Worm (Caenorhabditis elegans): ENCODE measurements around the gene nlp-51.

Gene nlp-51

ce11 chrII:11347878-11348556, 28.5 kb upstream of the nlp-51 start, which contains the start of the genes B0491.6 and pigm-1:
TSS of gene B0491.6 (minus strand) at chrII:11348343.
TSS of gene pigm-1 (plus strand) at chrII:11348445.
- TF ChIP-seq rnt-1 (tag; optimal IDR thresholded peaks at IDR 0.05) (peak; percentile 29), fkh-10 (GFP tag; optimal IDR thresholded peaks at IDR 0.05) (peak; percentile 76), C16A3.4 (tag; optimal IDR thresholded peaks at IDR 0.05) (peak; percentile 52), alr-1 (tag; optimal IDR thresholded peaks at IDR 0.05; ENCODE audit: borderline replicate concordance) (no peak), lin-35 (GFP tag; optimal IDR thresholded peaks at IDR 0.05) (peak; percentile 87 to 96), irx-1 (tag; optimal IDR thresholded peaks at IDR 0.05) (peak; percentile 62), jun-1 (tag; optimal IDR thresholded peaks at IDR 0.05) (peak; percentile 14), skn-1 (tag; optimal IDR thresholded peaks at IDR 0.05) (peak; percentile 79), lin-14 (GFP tag; optimal IDR thresholded peaks at IDR 0.05) (peak; percentile 96), nhr-19 (GFP tag; conservative IDR thresholded peaks at IDR 0.05) (peak; percentile 34), nhr-71 (tag; optimal IDR thresholded peaks at IDR 0.05) (peak; percentile 87), unc-62 (GFP tag; optimal IDR thresholded peaks at IDR 0.05) (no peak), elt-2 (tag; optimal IDR thresholded peaks at IDR 0.05) (peak; percentile 47), hlh-17 (GFP tag; optimal IDR thresholded peaks at IDR 0.05; ENCODE audit: borderline replicate concordance) (no peak), efl-1 (optimal IDR thresholded peaks at IDR 0.05) (peak; percentile 54 to 92), efl-1 (GFP tag; optimal IDR thresholded peaks at IDR 0.05 in 1 of 2) (peak; percentile 90 to 99), sptf-1 (tag; optimal IDR thresholded peaks at IDR 0.05) (no peak), sup-37 (GFP tag; optimal IDR thresholded peaks at IDR 0.05) (no peak), unc-86 (tag; optimal IDR thresholded peaks at IDR 0.05) (peak; percentile 70), mep-1 (tag; optimal IDR thresholded peaks at IDR 0.05) (peak; percentile 37), hlh-4 (tag; optimal IDR thresholded peaks at IDR 0.05) (no peak), ceh-8 (GFP tag; optimal IDR thresholded peaks at IDR 0.05) (peak; percentile 48), lsy-2 (tag; optimal IDR thresholded peaks at IDR 0.05) (peak; percentile 48 to 75), pax-3 (tag; optimal IDR thresholded peaks at IDR 0.05) (peak; percentile 76), tbx-2 (tag; optimal IDR thresholded peaks at IDR 0.05) (peak; percentile 49), egl-27 (tag; optimal IDR thresholded peaks at IDR 0.05) (no peak), ama-1 (optimal IDR thresholded peaks at IDR 0.05) (no peak), ceh-90 (tag; optimal IDR thresholded peaks at IDR 0.05) (peak; percentile 6), F16B12.6 (tag; optimal IDR thresholded peaks at IDR 0.05) (peak; percentile 0), dsc-1 (tag; optimal IDR thresholded peaks at IDR 0.05) (peak; percentile 98), lin-15B (tag; optimal IDR thresholded peaks at IDR 0.05) (peak; percentile 12), unc-98 (GFP tag; IDR thresholded peaks at IDR 0.05) (no peak), nhr-11 (tag; optimal IDR thresholded peaks at IDR 0.05) (peak; percentile 76), nhr-90 (tag; optimal IDR thresholded peaks at IDR 0.05; ENCODE audit: poor library complexity) (peak; percentile 52), ztf-11 (tag; optimal IDR thresholded peaks at IDR 0.05) (no peak), nhr-20 (tag; optimal IDR thresholded peaks at IDR 0.05) (peak; percentile 68), nhr-76 (tag; optimal IDR thresholded peaks at IDR 0.05) (no peak), mef-2 (tag; optimal IDR thresholded peaks at IDR 0.05) (peak; percentile 63), nhr-85 (tag) (peak; percentile 85), snu-23 (GFP tag; optimal IDR thresholded peaks at IDR 0.05) (peak; percentile 80), ces-1 (GFP tag; optimal IDR thresholded peaks at IDR 0.05) (no peak), mdl-1 (tag; optimal IDR thresholded peaks at IDR 0.05) (peak in 1 of 2 experiments; percentile 42), swsn-7 (tag; optimal IDR thresholded peaks at IDR 0.05) (peak; percentile 77), elt-3 (tag; optimal IDR thresholded peaks at IDR 0.05) (peak in 1 of 6 experiments; percentile 52), egl-13 (tag; optimal IDR thresholded peaks at IDR 0.05) (peak; percentile 71), sox-4 (tag; optimal IDR thresholded peaks at IDR 0.05) (peak; percentile 75), ceh-82 (tag; optimal IDR thresholded peaks at IDR 0.05) (peak; percentile 12 to 45 (median 44)), lir-3 (tag; optimal IDR thresholded peaks at IDR 0.05; ENCODE audit: poor library complexity) (peak; percentile 30), fkh-8 (tag; optimal IDR thresholded peaks at IDR 0.05) (peak; percentile 95), dpl-1 (GFP tag; optimal IDR thresholded peaks at IDR 0.05) (peak; percentile 80 to 92 (median 87)), fos-1 (tag; optimal IDR thresholded peaks at IDR 0.05) (peak; percentile 27)
